Worm (Caenorhabditis elegans) whole organism, L4/young adult: Measurements from ENCODE around the gene srx-22.

Source experiments
- W03F9.2 ChIP-seq: fragments of 150-350 bp; optimal IDR thresholded peaks from 2 replicates; lab custom pipeline; 2014; ENCODE audit warnings: missing biosample characterization, missing genetic modification characterization
- dao-5 ChIP-seq: sonication (generic microtip); optimal IDR thresholded peaks from 2 replicates; lab custom pipeline; 2016; ENCODE audit warnings: missing genotype, missing genetic modification characterization, moderate library complexity, missing compliant biosample characterization

- TF ChIP-seq dao-5 (tag; lab: Kevin White, UChicago) (no peak), W03F9.2 (no peak)
Measured at ce11 chrV:634855-635254, 44.9 kb upstream of the srx-22 start, which contains the start of gene F48G7.10.
